Fruit fly (Drosophila melanogaster) whole organism, embryonic: ENCODE results near the gene mRpL35.

Source experiments
- CG10565 ChIP-seq: fragments of 200-800 bp; sonication (Bioruptor generic); optimal IDR thresholded peaks from 3 replicates; lab custom pipeline; 2016; ENCODE audit warnings: missing biosample characterization, mild to moderate bottlenecking, missing genetic modification characterization
- CG11456 ChIP-seq: fragments of 200-800 bp; sonication (Bioruptor generic); IDR thresholded peaks from 3 replicates; pipeline ENCODE4 v1.3.6; 2022; ENCODE audit warnings: missing biosample characterization, missing genetic modification characterization
- CG12659 ChIP-seq: fragments of 200-800 bp; sonication (Bioruptor generic); optimal IDR thresholded peaks from 3 replicates; lab custom pipeline; 2017; ENCODE audit warnings: mild to moderate bottlenecking, missing biosample characterization, missing genetic modification reagents, missing genetic modification characterization
- CG13123 ChIP-seq: fragments of 200-800 bp; sonication (Bioruptor generic); optimal IDR thresholded peaks from 2 replicates; lab custom pipeline; 2016; ENCODE audit warnings: missing biosample characterization, missing genetic modification characterization
- CG14860 ChIP-seq: fragments of 200-800 bp; sonication (Bioruptor generic); IDR thresholded peaks from 3 replicates; pipeline ENCODE4 v1.3.6; 2022; ENCODE audit warnings: missing biosample characterization, missing genetic modification characterization; ENCODE audit not compliant: partially characterized antibody
- CG16863 ChIP-seq: fragments of 200-800 bp; sonication (Bioruptor generic); optimal IDR thresholded peaks from 3 replicates; lab custom pipeline; 2016; ENCODE audit warnings: missing biosample characterization, missing genetic modification characterization
- CG2199 ChIP-seq: fragments of 200-800 bp; sonication (Bioruptor generic); IDR thresholded peaks from 3 replicates; pipeline ENCODE4 v1.3.6; 2022; ENCODE audit warnings: missing biosample characterization, missing genetic modification characterization
- CG31388 ChIP-seq: fragments of 200-800 bp; sonication (Bioruptor generic); optimal IDR thresholded peaks from 2 replicates; lab custom pipeline; 2016; ENCODE audit warnings: missing biosample characterization, missing genetic modification characterization
- CG8765 ChIP-seq: fragments of 200-800 bp; sonication (Bioruptor generic); IDR thresholded peaks from 2 replicates; pipeline ENCODE4 v1.3.6; 2022; ENCODE audit warnings: missing biosample characterization, missing genetic modification characterization
- CTCF ChIP-seq: fragments of 200-800 bp; sonication (Bioruptor generic); optimal IDR thresholded peaks from 2 replicates; lab custom pipeline; 2017; ENCODE audit warnings: missing biosample characterization, mild to moderate bottlenecking, missing genetic modification characterization, moderate library complexity
- Deaf1 ChIP-seq: fragments of 200-800 bp; optimal IDR thresholded peaks from 3 replicates; lab custom pipeline; 2019; ENCODE audit warnings: missing biosample characterization, mild to moderate bottlenecking, missing genetic modification characterization, moderate library complexity
- Ets65A ChIP-seq: fragments of 200-800 bp; sonication (Bioruptor generic); peaks from one replicate; lab custom pipeline; 2016; ENCODE audit warnings: missing biosample characterization, missing genetic modification characterization
- HmgZ ChIP-seq: fragments of 200-800 bp; sonication (Bioruptor generic); optimal IDR thresholded peaks from 2 replicates; lab custom pipeline; 2018; ENCODE audit warnings: missing biosample characterization, mild to moderate bottlenecking, missing genetic modification characterization
- Hr39 ChIP-seq: fragments of >200 bp; optimal IDR thresholded peaks from 2 replicates; lab custom pipeline; 2017
- Hr78 ChIP-seq, 2 experiments: fragments of 200-800 bp in 1 of 2; fragments of >200 bp in 1 of 2; sonication (Bioruptor generic) in 1 of 2; optimal IDR thresholded peaks; 2 replicates each; lab custom pipeline; 2017 to 2019; ENCODE audit warnings: missing biosample characterization in 2 of 2, missing genetic modification characterization in 2 of 2, mild to moderate bottlenecking in 1 of 2, moderate library complexity in 1 of 2
- Tbp ChIP-seq: fragments of >200 bp; optimal IDR thresholded peaks from 2 replicates; lab custom pipeline; 2018; ENCODE audit warnings: missing biosample characterization, missing genetic modification characterization
- al ChIP-seq: fragments of 200-800 bp; sonication (Bioruptor generic); IDR thresholded peaks from 2 replicates; pipeline ENCODE4 v1.3.6; 2022; ENCODE audit warnings: missing biosample characterization, missing genetic modification characterization
- chinmo ChIP-seq: fragments of 200-800 bp; sonication (Bioruptor generic); IDR thresholded peaks from 4 replicates; pipeline ENCODE4 v1.3.6; 2022; ENCODE audit warnings: missing biosample characterization, missing genetic modification characterization; ENCODE audit not compliant: partially characterized antibody
- jigr1 ChIP-seq: fragments of 200-800 bp; sonication (Bioruptor generic); IDR thresholded peaks from 3 replicates; pipeline ENCODE4 v1.3.6; 2022; ENCODE audit warnings: missing biosample characterization, missing genetic modification characterization
- jing ChIP-seq: fragments of 200-800 bp; sonication (Bioruptor generic); optimal IDR thresholded peaks from 2 replicates; lab custom pipeline; 2018; ENCODE audit warnings: missing biosample characterization, mild to moderate bottlenecking, missing genetic modification characterization
- klu ChIP-seq: fragments of 200-800 bp; sonication (Bioruptor generic); IDR thresholded peaks from 2 replicates; pipeline ENCODE4 v1.3.6; 2022; ENCODE audit warnings: missing biosample characterization, missing genetic modification characterization
- lilli ChIP-seq: fragments of 200-800 bp; sonication (Bioruptor generic); optimal IDR thresholded peaks from 3 replicates; lab custom pipeline; 2016; ENCODE audit warnings: missing biosample characterization, missing genetic modification characterization
- maf-S ChIP-seq: fragments of 200-800 bp; sonication (Bioruptor generic); optimal IDR thresholded peaks from 2 replicates; lab custom pipeline; 2016; ENCODE audit warnings: missing biosample characterization, missing genetic modification characterization
- phol ChIP-seq: fragments of 200-800 bp; sonication (Bioruptor generic); optimal IDR thresholded peaks from 3 replicates; lab custom pipeline; 2018; ENCODE audit warnings: missing biosample characterization, mild to moderate bottlenecking, missing genetic modification characterization, moderate library complexity
- scrt ChIP-seq: fragments of 200-800 bp; sonication (Bioruptor generic); optimal IDR thresholded peaks from 2 replicates; lab custom pipeline; 2018; ENCODE audit warnings: missing biosample characterization, mild to moderate bottlenecking, missing genetic modification characterization, moderate library complexity
- sens-2 ChIP-seq: fragments of 200-800 bp; sonication (Bioruptor generic); IDR thresholded peaks from 2 replicates; pipeline ENCODE4 v1.3.6; 2022; ENCODE audit warnings: missing biosample characterization, missing genetic modification characterization
- stwl ChIP-seq: fragments of 200-800 bp; sonication (Bioruptor generic); optimal IDR thresholded peaks from 3 replicates; lab custom pipeline; 2018; ENCODE audit warnings: missing biosample characterization, mild to moderate bottlenecking, missing genetic modification characterization, moderate library complexity
- z ChIP-seq: fragments of 200-800 bp; sonication (Bioruptor generic); IDR thresholded peaks from 3 replicates; pipeline ENCODE4 v1.3.6; 2022; ENCODE audit warnings: missing biosample characterization, missing genetic modification characterization

mRpL35 gene

DNA sequence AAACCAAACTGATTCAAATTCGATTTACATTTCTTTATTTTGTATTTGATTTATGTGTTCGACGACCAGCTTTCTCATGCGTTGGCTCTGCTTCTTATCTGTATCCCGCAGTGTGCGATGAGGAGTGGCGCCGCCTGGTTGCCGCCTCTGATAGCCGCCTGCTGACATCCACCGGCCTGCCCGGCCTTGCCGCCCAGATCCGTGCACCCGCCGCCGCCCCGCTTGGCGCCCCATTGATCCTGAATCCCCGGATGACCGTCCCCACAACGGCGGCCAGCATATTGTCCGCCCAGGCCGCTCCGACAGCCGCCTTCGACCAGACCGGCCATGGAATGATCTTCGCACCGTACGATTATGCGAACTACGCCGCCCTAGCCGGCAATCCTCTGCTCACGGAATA lies 48.3 kb downstream of the mRpL35 start (continued):
- TF ChIP-seq Hr39 (lab: Kevin White, UChicago) (peak; percentile 57), chinmo (GFP tag; lab: Robert Waterston, UW) (no peak), sens-2 (GFP tag; lab: Robert Waterston, UW) (no peak), HmgZ (tag; lab: Kevin White, UChicago) (no peak), CG10565 (GFP tag; lab: Kevin White, UChicago) (no peak), Deaf1 (no peak), Tbp (GFP tag; lab: Kevin White, UChicago) (no peak), lilli (no peak), CG13123 (no peak), CG8765 (GFP tag; lab: Robert Waterston, UW) (no peak), CG31388 (GFP tag; lab: Kevin White, UChicago) (no peak), CG16863 (GFP tag; lab: Kevin White, UChicago) (no peak), jing (GFP tag; lab: Kevin White, UChicago) (no peak), scrt (no peak), jigr1 (no peak), CG12659 (no peak), al (no peak), maf-S (no peak), z (GFP tag; lab: Robert Waterston, UW) (0 out of 3 replicates have a peak, but pooled peaks have one; percentile 11), phol (tag; lab: Kevin White, UChicago) (no peak), CG14860 (no peak), Ets65A (GFP tag; lab: Kevin White, UChicago) (peak; percentile 11), Hr78 (GFP tag; optimal IDR thresholded peaks at IDR 0.05; lab: Kevin White, UChicago) (no peak), CG11456 (GFP tag; lab: Robert Waterston, UW) (no peak)

DNA sequence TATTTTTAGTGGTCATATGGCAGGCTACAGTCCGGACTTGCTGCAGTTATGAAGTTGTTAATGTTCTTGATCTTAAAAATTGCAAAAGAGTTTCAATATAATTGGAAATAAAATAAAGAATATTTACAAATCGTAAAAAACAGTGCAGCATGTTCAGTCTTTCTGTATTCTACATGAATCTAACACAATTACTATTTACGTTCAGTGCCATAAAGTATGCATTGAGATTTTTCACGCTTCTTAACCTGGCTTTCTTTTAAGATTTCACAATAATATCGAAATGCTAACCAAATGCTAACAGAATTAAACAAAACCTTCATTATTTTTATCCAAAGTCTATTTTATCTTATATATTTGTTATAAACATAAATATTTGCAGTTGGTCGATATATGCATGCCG lies 49.2 kb downstream of the mRpL35 start:
- peak; percentile 88 for TF ChIP-seq CG2199 (GFP tag; lab: Robert Waterston, UW)
- peak; percentile 53 for TF ChIP-seq CTCF
- no peak for TF ChIP-seq klu
- TF ChIP-seq stwl (tag; lab: Kevin White, UChicago), result peak; percentile 85
